Worm (Caenorhabditis elegans) whole organism, late embryonic: ENCODE results near the gene F49E11.2.

Experiments
- C08G9.2 ChIP-seq: sonication (generic microtip); optimal IDR thresholded peaks from 2 replicates; lab custom pipeline; 2016; ENCODE audit warnings: mild to moderate bottlenecking, missing genetic modification characterization, moderate library complexity, missing compliant biosample characterization
- K02D7.2 ChIP-seq: sonication (generic microtip); optimal IDR thresholded peaks from 2 replicates; lab custom pipeline; 2017; ENCODE audit warnings: mild to moderate bottlenecking, missing genetic modification characterization, missing compliant biosample characterization
- K09A11.1 ChIP-seq: sonication (generic microtip); optimal IDR thresholded peaks from 2 replicates; lab custom pipeline; 2017; ENCODE audit warnings: antibody characterized with exemption, mild to moderate bottlenecking, missing genetic modification characterization, missing compliant biosample characterization; ENCODE audit not compliant: insufficient read depth
- T23F11.4 ChIP-seq: fragments of 200-800 bp; sonication (Bioruptor generic); optimal IDR thresholded peaks from 2 replicates; lab custom pipeline; 2018; ENCODE audit warnings: mild to moderate bottlenecking, missing genetic modification characterization, missing compliant biosample characterization
- Y22D7AL.16 ChIP-seq: sonication (generic microtip); optimal IDR thresholded peaks from 2 replicates; lab custom pipeline; 2016; ENCODE audit warnings: missing genetic modification characterization, missing compliant biosample characterization
- ceh-24 ChIP-seq: sonication (generic microtip); optimal IDR thresholded peaks from 2 replicates; lab custom pipeline; 2016; ENCODE audit warnings: mild to moderate bottlenecking, missing genetic modification characterization, missing compliant biosample characterization
- ceh-30 ChIP-seq: fragments of 150-350 bp; optimal IDR thresholded peaks from 2 replicates; lab custom pipeline; 2014; ENCODE audit warnings: missing biosample characterization, missing genetic modification characterization
- ceh-34 ChIP-seq: sonication (generic microtip); optimal IDR thresholded peaks from 2 replicates; lab custom pipeline; 2016; ENCODE audit warnings: mild to moderate bottlenecking, missing genetic modification characterization, missing compliant biosample characterization
- ceh-9 ChIP-seq: sonication (generic microtip); optimal IDR thresholded peaks from 2 replicates; lab custom pipeline; 2016; ENCODE audit warnings: mild to moderate bottlenecking, missing genetic modification characterization, inconsistent platforms, missing compliant biosample characterization
- dmd-4 ChIP-seq: sonication (generic microtip); optimal IDR thresholded peaks from 2 replicates; lab custom pipeline; 2016; ENCODE audit warnings: borderline replicate concordance, missing genetic modification characterization, missing compliant biosample characterization
- dve-1 ChIP-seq: sonication (generic microtip); optimal IDR thresholded peaks from 2 replicates; lab custom pipeline; 2017; ENCODE audit warnings: antibody characterized with exemption, mild to moderate bottlenecking, missing genetic modification characterization, missing compliant biosample characterization
- elt-2 ChIP-seq: sonication (generic microtip); optimal IDR thresholded peaks from 2 replicates; lab custom pipeline; 2016; ENCODE audit warnings: missing genetic modification reagents, missing genetic modification characterization, missing compliant biosample characterization
- elt-4 ChIP-seq: sonication (generic microtip); optimal IDR thresholded peaks from 2 replicates; lab custom pipeline; 2016; ENCODE audit warnings: missing genetic modification characterization, missing compliant biosample characterization
- ets-4 ChIP-seq: sonication (generic microtip); optimal IDR thresholded peaks from 2 replicates; lab custom pipeline; 2016; ENCODE audit warnings: missing genetic modification characterization, missing compliant biosample characterization
- fax-1 ChIP-seq: sonication (generic microtip); optimal IDR thresholded peaks from 2 replicates; lab custom pipeline; 2016; ENCODE audit warnings: missing genotype, missing genetic modification characterization, missing compliant biosample characterization
- fkh-10 ChIP-seq: fragments of 150-350 bp; optimal IDR thresholded peaks from 2 replicates; lab custom pipeline; 2014; ENCODE audit warnings: missing biosample characterization, missing genetic modification reagents, missing genetic modification characterization
- fkh-6 ChIP-seq: sonication (generic microtip); optimal IDR thresholded peaks from 2 replicates; lab custom pipeline; 2016; ENCODE audit warnings: missing genetic modification characterization, missing compliant biosample characterization
- gmeb-2 ChIP-seq: sonication (generic microtip); optimal IDR thresholded peaks from 2 replicates; lab custom pipeline; 2016; ENCODE audit warnings: missing genetic modification characterization, inconsistent platforms, missing compliant biosample characterization
- hlh-30 ChIP-seq: sonication (generic microtip); optimal IDR thresholded peaks from 2 replicates; lab custom pipeline; 2017; ENCODE audit warnings: antibody characterized with exemption, missing genetic modification characterization, missing compliant biosample characterization; ENCODE audit not compliant: insufficient read depth
- lin-11 ChIP-seq: fragments of 200-800 bp; sonication (Bioruptor generic); optimal IDR thresholded peaks from 2 replicates; lab custom pipeline; 2018; ENCODE audit warnings: mild to moderate bottlenecking, missing genetic modification characterization, missing compliant biosample characterization
- madf-2 ChIP-seq: sonication (generic microtip); optimal IDR thresholded peaks from 2 replicates; lab custom pipeline; 2017; ENCODE audit warnings: missing genetic modification characterization, missing compliant biosample characterization
- mec-3 ChIP-seq: sonication (generic microtip); optimal IDR thresholded peaks from 2 replicates; lab custom pipeline; 2016; ENCODE audit warnings: borderline replicate concordance, missing genetic modification characterization, missing compliant biosample characterization
- nhr-11 ChIP-seq: fragments of 150-350 bp; optimal IDR thresholded peaks from 2 replicates; lab custom pipeline; 2014; ENCODE audit warnings: missing biosample characterization, missing genetic modification characterization
- nhr-232 ChIP-seq: sonication (generic microtip); optimal IDR thresholded peaks from 2 replicates; lab custom pipeline; 2016; ENCODE audit warnings: missing genetic modification characterization, missing compliant biosample characterization
- npax-4 ChIP-seq: sonication (generic microtip); optimal IDR thresholded peaks from 2 replicates; lab custom pipeline; 2016; ENCODE audit warnings: missing genetic modification characterization, missing compliant biosample characterization
- odd-2 ChIP-seq: sonication (generic microtip); optimal IDR thresholded peaks from 2 replicates; lab custom pipeline; 2017; ENCODE audit warnings: antibody characterized with exemption, mild to moderate bottlenecking, missing genetic modification characterization, missing compliant biosample characterization
- pax-1 ChIP-seq: fragments of 150-350 bp; optimal IDR thresholded peaks from 2 replicates; lab custom pipeline; 2014; ENCODE audit warnings: missing biosample characterization, missing genetic modification characterization
- pqm-1 ChIP-seq: sonication (generic microtip); optimal IDR thresholded peaks from 2 replicates; lab custom pipeline; 2016; ENCODE audit warnings: missing genetic modification characterization, missing compliant biosample characterization
- rnt-1 ChIP-seq: sonication (generic microtip); optimal IDR thresholded peaks from 2 replicates; lab custom pipeline; 2016; ENCODE audit warnings: missing genetic modification characterization, missing compliant biosample characterization
- sdc-2 ChIP-seq: sonication (generic microtip); optimal IDR thresholded peaks from 2 replicates; lab custom pipeline; 2016; ENCODE audit warnings: missing genotype, missing genetic modification characterization, missing compliant biosample characterization
- sox-2 ChIP-seq: fragments of 200-800 bp; sonication (Bioruptor generic); IDR thresholded peaks from 2 replicates; pipeline ENCODE4 v1.3.6; 2022; ENCODE audit warnings: missing genetic modification reagents, missing genetic modification characterization, missing compliant biosample characterization
- tbx-2 ChIP-seq: sonication (generic microtip); optimal IDR thresholded peaks from 2 replicates; lab custom pipeline; 2016; ENCODE audit warnings: missing genetic modification characterization, missing compliant biosample characterization
- tbx-7 ChIP-seq: sonication (generic microtip); optimal IDR thresholded peaks from 2 replicates; lab custom pipeline; 2016; ENCODE audit warnings: missing genotype, missing genetic modification characterization, missing compliant biosample characterization
- ttx-3 ChIP-seq: sonication (generic microtip); optimal IDR thresholded peaks from 2 replicates; lab custom pipeline; 2016; ENCODE audit warnings: missing genetic modification reagents, missing genetic modification characterization, missing compliant biosample characterization
- unc-42 ChIP-seq: sonication (generic microtip); optimal IDR thresholded peaks from 2 replicates; lab custom pipeline; 2016; ENCODE audit warnings: missing genotype, missing genetic modification characterization, missing compliant biosample characterization
- unc-86 ChIP-seq: sonication (generic microtip); optimal IDR thresholded peaks from 2 replicates; lab custom pipeline; 2016; ENCODE audit warnings: missing genetic modification characterization, missing compliant biosample characterization
- ztf-16 ChIP-seq: sonication (generic microtip); optimal IDR thresholded peaks from 2 replicates; lab custom pipeline; 2017; ENCODE audit warnings: missing genetic modification characterization, missing compliant biosample characterization

F49E11.2 gene

ce11 chrIV:13038888-13039287, at the start of gene F49E11.2:
TSS of gene F49E11.2 (minus strand) at chrIV:13038988.
- TF ChIP-seq ceh-30 (tag; lab: Kevin White, UChicago), result no peak
- TF ChIP-seq lin-11, result no peak
- no peak for TF ChIP-seq pax-1 (tag; lab: Kevin White, UChicago)
- TF ChIP-seq dmd-4 (tag; lab: Kevin White, UChicago), result no peak
- no peak for TF ChIP-seq tbx-7 (tag; lab: Kevin White, UChicago)
- no peak for TF ChIP-seq ttx-3
- no peak for TF ChIP-seq odd-2 (tag; lab: Kevin White, UChicago)
- no peak for TF ChIP-seq unc-86 (tag; lab: Kevin White, UChicago)
- TF ChIP-seq ceh-9, result no peak
- no peak for TF ChIP-seq elt-4
- TF ChIP-seq fkh-10 (GFP tag; lab: Kevin White, UChicago), result no peak
- no peak for TF ChIP-seq pqm-1 (tag; lab: Kevin White, UChicago)
- no peak for TF ChIP-seq nhr-232 (tag; lab: Kevin White, UChicago)
- no peak for TF ChIP-seq madf-2 (tag; lab: Kevin White, UChicago)
- no peak for TF ChIP-seq nhr-11 (tag; lab: Kevin White, UChicago)
- TF ChIP-seq ztf-16 (tag; lab: Kevin White, UChicago), result no peak
- TF ChIP-seq K09A11.1 (tag; lab: Kevin White, UChicago), result no peak
- TF ChIP-seq K02D7.2 (tag; lab: Kevin White, UChicago), result no peak

DNA sequence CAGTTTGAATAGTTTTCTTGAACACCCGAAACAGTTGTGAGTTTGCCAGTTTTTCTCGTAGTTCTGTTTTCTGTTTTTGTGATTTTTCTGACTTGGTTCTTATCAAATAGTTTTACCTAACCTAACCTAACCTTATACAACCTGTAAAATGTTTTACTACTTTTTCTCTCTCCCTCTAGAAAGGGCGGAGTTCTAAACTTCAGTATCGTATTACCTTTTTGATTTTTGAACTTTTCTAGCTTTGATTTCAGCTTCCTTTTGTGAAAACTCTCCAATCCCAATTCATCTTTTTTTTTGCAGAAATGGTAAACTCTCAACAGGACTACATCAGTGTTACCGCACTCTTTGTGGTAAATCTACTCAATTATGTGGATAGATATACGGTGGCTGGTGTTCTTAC, 47.9 kb upstream of the F49E11.2 start, which contains the start of gene spin-2:
Gene spin-2 (plus strand): TSS at position 301 of the 400 bp plus-strand sequence.
- no peak for TF ChIP-seq Y22D7AL.16
- no peak for TF ChIP-seq lin-11
- TF ChIP-seq dve-1, result no peak
- no peak for TF ChIP-seq rnt-1 (tag; lab: Kevin White, UChicago)
- TF ChIP-seq ceh-24, result no peak
- no peak for TF ChIP-seq fax-1 (tag; lab: Kevin White, UChicago)
- no peak for TF ChIP-seq gmeb-2 (tag; lab: Kevin White, UChicago)
- no peak for TF ChIP-seq unc-42 (tag; lab: Kevin White, UChicago)

DNA sequence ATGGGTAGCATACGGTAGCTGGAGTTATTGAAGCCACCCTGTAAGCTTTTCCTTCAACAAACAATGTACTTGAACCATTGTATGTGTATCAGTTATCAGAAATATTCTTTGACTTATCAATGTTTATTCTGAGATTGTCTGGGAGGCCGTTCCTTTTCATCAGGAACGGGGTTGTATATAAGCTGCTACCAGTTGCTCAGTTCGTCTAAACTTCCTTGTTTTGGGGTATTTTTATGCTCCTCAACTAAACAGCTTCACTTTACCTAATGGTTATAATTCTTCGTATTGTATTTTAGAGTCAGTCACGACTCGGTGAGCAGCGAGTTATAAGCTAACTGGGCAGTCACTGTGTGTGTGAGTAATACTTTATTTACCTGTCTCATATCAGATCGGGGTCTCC, 46.9 kb upstream of the F49E11.2 start:
- no peak for TF ChIP-seq ceh-34
- TF ChIP-seq ets-4 (tag; lab: Kevin White, UChicago), result no peak
- no peak for TF ChIP-seq gmeb-2 (tag; lab: Kevin White, UChicago)
- TF ChIP-seq nhr-232 (tag; lab: Kevin White, UChicago), result no peak
- no peak for TF ChIP-seq sox-2 (GFP tag; lab: Robert Waterston, UW)
- no peak for TF ChIP-seq hlh-30
- TF ChIP-seq T23F11.4 (GFP tag; lab: Kevin White, UChicago), result no peak
- TF ChIP-seq elt-2 (tag; lab: Kevin White, UChicago), result no peak
- no peak for TF ChIP-seq mec-3
- no peak for TF ChIP-seq npax-4 (tag; lab: Kevin White, UChicago)
- no peak for TF ChIP-seq sdc-2 (tag; lab: Kevin White, UChicago)
- TF ChIP-seq nhr-11 (tag; lab: Kevin White, UChicago), result no peak
- no peak for TF ChIP-seq fkh-6
- TF ChIP-seq tbx-2 (tag; lab: Kevin White, UChicago), result no peak
- TF ChIP-seq C08G9.2 (tag; lab: Kevin White, UChicago), result no peak
